Fruit fly (Drosophila melanogaster) whole organism, embryonic: ENCODE data around the gene CG33281.

Experiments used
- Blimp-1 ChIP-seq: fragments of 200-800 bp; sonication (Bioruptor generic); optimal IDR thresholded peaks from 3 replicates; lab custom pipeline; 2018; ENCODE audit warnings: missing biosample characterization, missing genetic modification characterization, mild to moderate bottlenecking, moderate library complexity, missing genetic modification reagents
- CG10979 ChIP-seq: fragments of 200-800 bp; sonication (Bioruptor generic); optimal IDR thresholded peaks from 2 replicates; lab custom pipeline; 2018; ENCODE audit warnings: missing biosample characterization, mild to moderate bottlenecking, missing genetic modification characterization, moderate library complexity
- CG11456 ChIP-seq: fragments of 200-800 bp; sonication (Bioruptor generic); IDR thresholded peaks from 3 replicates; pipeline ENCODE4 v1.3.6; 2022; ENCODE audit warnings: missing biosample characterization, missing genetic modification characterization
- CG14860 ChIP-seq: fragments of 200-800 bp; sonication (Bioruptor generic); IDR thresholded peaks from 3 replicates; pipeline ENCODE4 v1.3.6; 2022; ENCODE audit warnings: missing biosample characterization, missing genetic modification characterization; ENCODE audit not compliant: partially characterized antibody
- CG17361 ChIP-seq: fragments of 200-800 bp; sonication (Bioruptor generic); IDR thresholded peaks from 3 replicates; pipeline ENCODE4 v1.3.6; 2022; ENCODE audit warnings: missing biosample characterization, missing genetic modification characterization
- CG2202 ChIP-seq: fragments of 200-800 bp; sonication (Bioruptor generic); optimal IDR thresholded peaks from 2 replicates; lab custom pipeline; 2018; ENCODE audit warnings: missing biosample characterization, mild to moderate bottlenecking, missing genetic modification characterization
- CG2875 ChIP-seq: fragments of 200-800 bp; sonication (Bioruptor generic); optimal IDR thresholded peaks from 2 replicates; lab custom pipeline; 2017; ENCODE audit warnings: missing biosample characterization, mild to moderate bottlenecking, missing genetic modification characterization, missing genetic modification reagents
- CG32532 ChIP-seq: fragments of 200-800 bp; sonication (Bioruptor generic); IDR thresholded peaks from 2 replicates; pipeline ENCODE4 v1.3.6; 2022; ENCODE audit warnings: missing biosample characterization, missing genetic modification characterization
- CG3407 ChIP-seq: fragments of 200-800 bp; sonication (Bioruptor generic); optimal IDR thresholded peaks from 2 replicates; lab custom pipeline; 2018; ENCODE audit warnings: missing biosample characterization, mild to moderate bottlenecking, missing genetic modification characterization
- CG6254 ChIP-seq: fragments of 200-800 bp; sonication (Bioruptor generic); optimal IDR thresholded peaks from 3 replicates; lab custom pipeline; 2017; ENCODE audit warnings: mild to moderate bottlenecking, missing biosample characterization, missing genetic modification reagents, missing genetic modification characterization
- CG6683 ChIP-seq: fragments of 200-800 bp; sonication (Bioruptor generic); optimal IDR thresholded peaks from 2 replicates; lab custom pipeline; 2017; ENCODE audit warnings: missing biosample characterization, mild to moderate bottlenecking, missing genetic modification characterization, missing genetic modification reagents
- CG6689 ChIP-seq: fragments of 200-800 bp; sonication (Bioruptor generic); IDR thresholded peaks from 2 replicates; pipeline ENCODE4 v1.3.6; 2022; ENCODE audit warnings: missing biosample characterization, missing genetic modification characterization
- CG7987 ChIP-seq: fragments of 200-800 bp; sonication (Bioruptor generic); optimal IDR thresholded peaks from 2 replicates; lab custom pipeline; 2018; ENCODE audit warnings: missing biosample characterization, mild to moderate bottlenecking, missing genetic modification characterization, moderate library complexity
- CG8388 ChIP-seq: fragments of 200-800 bp; sonication (Bioruptor generic); optimal IDR thresholded peaks from 2 replicates; lab custom pipeline; 2019; ENCODE audit warnings: missing biosample characterization, mild to moderate bottlenecking, missing genetic modification characterization, moderate library complexity
- CG9932 ChIP-seq: fragments of 200-800 bp; sonication (Bioruptor generic); IDR thresholded peaks from 2 replicates; pipeline ENCODE4 v1.3.6; 2022; ENCODE audit warnings: missing biosample characterization, missing genetic modification characterization
- D19A ChIP-seq: fragments of 200-800 bp; optimal IDR thresholded peaks from 3 replicates; lab custom pipeline; 2019; ENCODE audit warnings: missing biosample characterization, mild to moderate bottlenecking, missing genetic modification characterization, moderate library complexity
- Drgx ChIP-seq: fragments of 200-800 bp; sonication (Bioruptor generic); IDR thresholded peaks from 2 replicates; pipeline ENCODE4 v1.3.6; 2022; ENCODE audit warnings: missing biosample characterization, missing genetic modification characterization
- E2f2 ChIP-seq: fragments of 200-800 bp; sonication (Bioruptor generic); IDR thresholded peaks from 2 replicates; pipeline ENCODE4 v1.3.6; 2022; ENCODE audit warnings: missing biosample characterization, missing genetic modification characterization
- Fer1 ChIP-seq: fragments of 200-800 bp; sonication (Bioruptor generic); optimal IDR thresholded peaks from 2 replicates; lab custom pipeline; 2017; ENCODE audit warnings: missing biosample characterization, mild to moderate bottlenecking, missing genetic modification characterization
- Hr78 ChIP-seq, 2 experiments: fragments of 200-800 bp in 1 of 2; fragments of >200 bp in 1 of 2; sonication (Bioruptor generic) in 1 of 2; optimal IDR thresholded peaks; 2 replicates each; lab custom pipeline; 2017 to 2019; ENCODE audit warnings: missing biosample characterization in 2 of 2, missing genetic modification characterization in 2 of 2, mild to moderate bottlenecking in 1 of 2, moderate library complexity in 1 of 2
- Jarid2 ChIP-seq: fragments of 200-800 bp; sonication (Bioruptor generic); optimal IDR thresholded peaks from 3 replicates; lab custom pipeline; 2017; ENCODE audit warnings: mild to moderate bottlenecking, missing biosample characterization, missing genetic modification reagents, missing genetic modification characterization
- NFAT ChIP-seq: fragments of 200-800 bp; sonication (Bioruptor generic); IDR thresholded peaks from 2 replicates; pipeline ENCODE4 v1.3.6; 2022; ENCODE audit warnings: missing biosample characterization, missing genetic modification characterization
- Neu2 ChIP-seq: fragments of 200-800 bp; sonication (Bioruptor generic); optimal IDR thresholded peaks from 3 replicates; lab custom pipeline; 2016; ENCODE audit warnings: missing biosample characterization, missing genetic modification characterization, borderline replicate concordance
- Nf-YB ChIP-seq: fragments of 200-800 bp; sonication (Bioruptor generic); optimal IDR thresholded peaks from 3 replicates; lab custom pipeline; 2019; ENCODE audit warnings: missing biosample characterization, mild to moderate bottlenecking, missing genetic modification characterization, moderate library complexity
- Ptx1 ChIP-seq: fragments of 200-800 bp; sonication (Bioruptor generic); IDR thresholded peaks from 2 replicates; pipeline ENCODE4 v1.3.6; 2022; ENCODE audit warnings: missing biosample characterization, missing genetic modification characterization
- YL-1 ChIP-seq: fragments of 200-800 bp; sonication (Bioruptor generic); optimal IDR thresholded peaks from 3 replicates; lab custom pipeline; 2017; ENCODE audit warnings: missing biosample characterization, mild to moderate bottlenecking, missing genetic modification characterization
- aop ChIP-seq: fragments of 200-800 bp; sonication (Bioruptor generic); IDR thresholded peaks from 2 replicates; pipeline ENCODE4 v1.3.6; 2022; ENCODE audit warnings: missing biosample characterization, missing genetic modification characterization
- az2 ChIP-seq: fragments of 200-800 bp; sonication (Bioruptor generic); optimal IDR thresholded peaks from 3 replicates; lab custom pipeline; 2016; ENCODE audit warnings: missing biosample characterization, missing genetic modification characterization
- bbx ChIP-seq: fragments of 200-800 bp; sonication (Bioruptor generic); IDR thresholded peaks from 2 replicates; pipeline ENCODE4 v1.3.6; 2022; ENCODE audit warnings: missing biosample characterization, missing genetic modification characterization; ENCODE audit not compliant: partially characterized antibody
- bcd ChIP-seq: fragments of 200-800 bp; sonication (Bioruptor generic); optimal IDR thresholded peaks from 2 replicates; lab custom pipeline; 2017; ENCODE audit warnings: missing biosample characterization, mild to moderate bottlenecking, missing genetic modification characterization
- chm ChIP-seq: fragments of 200-800 bp; sonication (Bioruptor generic); IDR thresholded peaks from 2 replicates; pipeline ENCODE4 v1.3.6; 2022; ENCODE audit warnings: missing biosample characterization, missing genetic modification characterization
- ci ChIP-seq: fragments of 200-800 bp; sonication (Bioruptor generic); IDR thresholded peaks from 3 replicates; pipeline ENCODE4 v1.3.6; 2022; ENCODE audit warnings: missing biosample characterization, missing genetic modification characterization
- crol ChIP-seq: fragments of 200-800 bp; sonication (Bioruptor generic); IDR thresholded peaks from 2 replicates; pipeline ENCODE4 v1.3.6; 2022; ENCODE audit warnings: missing biosample characterization, missing genetic modification characterization
- cwo ChIP-seq: fragments of 200-800 bp; sonication (Bioruptor generic); optimal IDR thresholded peaks from 3 replicates; lab custom pipeline; 2017; ENCODE audit warnings: missing biosample characterization, missing genetic modification characterization, mild to moderate bottlenecking, moderate library complexity, missing genetic modification reagents
- dati ChIP-seq: fragments of 200-800 bp; sonication (Bioruptor generic); IDR thresholded peaks from 2 replicates; pipeline ENCODE4 v1.3.6; 2022; ENCODE audit warnings: missing biosample characterization, missing genetic modification characterization
- dpn ChIP-seq, 2 experiments: fragments of 200-800 bp; sonication (Bioruptor generic); optimal IDR thresholded peaks; 3 replicates each; lab custom pipeline; 2016; ENCODE audit warnings: missing biosample characterization in 2 of 2, missing genetic modification characterization in 2 of 2
- esg ChIP-seq: fragments of 200-800 bp; sonication (Bioruptor generic); conservative IDR thresholded peaks from 2 replicates; pipeline ENCODE4 v1.3.6; 2022; ENCODE audit warnings: missing biosample characterization, missing genetic modification characterization
- gem ChIP-seq: fragments of 200-800 bp; sonication (Bioruptor generic); optimal IDR thresholded peaks from 2 replicates; lab custom pipeline; 2019; ENCODE audit warnings: missing biosample characterization, mild to moderate bottlenecking, missing genetic modification characterization, moderate library complexity
- kni ChIP-seq: fragments of 200-800 bp; sonication (Bioruptor generic); optimal IDR thresholded peaks from 3 replicates; lab custom pipeline; 2017; ENCODE audit warnings: mild to moderate bottlenecking, missing biosample characterization, missing genetic modification reagents, missing genetic modification characterization
- lbe ChIP-seq: fragments of 200-800 bp; sonication (Bioruptor generic); optimal IDR thresholded peaks from 2 replicates; lab custom pipeline; 2016; ENCODE audit warnings: missing biosample characterization, mild to moderate bottlenecking, missing genetic modification characterization
- lola ChIP-seq, 3 experiments: fragments of >200 bp in 2 of 3; fragments of 200-800 bp in 1 of 3; sonication (Bioruptor generic) in 1 of 3; optimal IDR thresholded peaks; 2 replicates each; lab custom pipeline; 2017 to 2019; ENCODE audit warnings: missing biosample characterization in 3 of 3, missing genetic modification characterization in 3 of 3, mild to moderate bottlenecking in 1 of 3, moderate library complexity in 1 of 3
- maf-S ChIP-seq: fragments of 200-800 bp; sonication (Bioruptor generic); optimal IDR thresholded peaks from 2 replicates; lab custom pipeline; 2016; ENCODE audit warnings: missing biosample characterization, missing genetic modification characterization
- nom ChIP-seq: fragments of 200-800 bp; sonication (Bioruptor generic); optimal IDR thresholded peaks from 2 replicates; lab custom pipeline; 2017; ENCODE audit warnings: missing biosample characterization, missing genetic modification characterization, mild to moderate bottlenecking, moderate library complexity, missing genetic modification reagents
- repo ChIP-seq: fragments of 200-800 bp; sonication (Bioruptor generic); optimal IDR thresholded peaks from 2 replicates; lab custom pipeline; 2016; ENCODE audit warnings: missing biosample characterization, missing genetic modification characterization
- seq ChIP-seq: fragments of 200-800 bp; sonication (Bioruptor generic); IDR thresholded peaks from 2 replicates; pipeline ENCODE4 v1.3.6; 2022; ENCODE audit warnings: missing biosample characterization, missing genetic modification characterization
- z ChIP-seq: fragments of 200-800 bp; sonication (Bioruptor generic); IDR thresholded peaks from 3 replicates; pipeline ENCODE4 v1.3.6; 2022; ENCODE audit warnings: missing biosample characterization, missing genetic modification characterization
- zen2 ChIP-seq: fragments of 200-800 bp; sonication (Bioruptor generic); IDR thresholded peaks from 3 replicates; pipeline ENCODE4 v1.3.6; 2022; ENCODE audit warnings: missing biosample characterization, missing genetic modification characterization; ENCODE audit not compliant: partially characterized antibody

CG33281 gene

DNA sequence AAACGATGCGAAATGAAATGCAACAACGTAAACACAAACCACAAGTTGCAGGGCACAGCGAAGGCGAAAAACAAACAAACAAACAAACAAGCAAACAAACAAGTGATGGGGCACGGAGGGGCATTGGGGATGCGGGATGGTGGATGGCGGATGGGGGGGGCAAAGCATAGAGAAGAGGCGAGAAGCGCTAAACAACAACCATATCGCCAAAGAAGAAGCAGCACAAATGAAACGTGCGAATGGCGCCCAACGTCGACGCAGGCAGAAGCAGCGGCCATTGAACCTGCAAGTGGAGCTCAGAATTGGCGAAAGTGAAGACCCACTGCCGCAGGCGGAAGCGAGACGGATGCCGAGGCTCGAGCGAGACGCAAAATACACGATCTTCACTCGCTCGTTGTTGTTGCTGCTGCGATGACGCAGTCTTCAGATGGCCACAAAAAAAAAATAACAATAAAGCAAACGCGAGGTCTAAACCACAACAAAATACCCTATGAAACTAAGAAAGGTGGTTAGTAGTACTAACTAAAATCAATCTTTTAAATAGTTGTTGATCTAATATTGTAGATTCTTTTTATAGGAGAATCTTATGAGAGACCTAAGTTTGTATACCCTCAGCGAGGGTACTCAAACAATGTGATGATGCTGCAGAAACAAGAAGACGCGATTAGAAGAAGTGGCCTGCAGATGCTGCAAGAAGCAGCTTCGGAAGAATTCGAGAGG is 21.9 kb downstream of the CG33281 start (continued):
- TF ChIP-seq nom (GFP tag; lab: Kevin White, UChicago) (peak; percentile 8), az2 (GFP tag; lab: Kevin White, UChicago) (peak; percentile 14), CG6689 (GFP tag; lab: Robert Waterston, UW) (0 out of 2 replicates have a peak, but pooled peaks have one; percentile 21), esg (GFP tag; lab: Robert Waterston, UW) (no peak), CG6254 (GFP tag; lab: Kevin White, UChicago) (no peak), CG7987 (no peak), YL-1 (GFP tag; lab: Kevin White, UChicago) (no peak), cwo (GFP tag; lab: Kevin White, UChicago) (peak; percentile 52), bcd (no peak), kni (GFP tag; lab: Kevin White, UChicago) (peak; percentile 3), crol (GFP tag; lab: Robert Waterston, UW) (peak; percentile 95), lola (GFP tag; optimal IDR thresholded peaks at IDR 0.05; lab: Kevin White, UChicago) (peak in 1 of 3 experiments; percentile 14), CG14860 (no peak), Ptx1 (GFP tag; lab: Robert Waterston, UW) (no peak), chm (GFP tag; lab: Robert Waterston, UW) (peak; percentile 24; the same call in 1 of the 2 replicates), z (no peak), ci (GFP tag; lab: Robert Waterston, UW) (peak; percentile 60; the same call in 1 of the 3 replicates), bbx (GFP tag; lab: Robert Waterston, UW) (no peak), Nf-YB (no peak), CG6683 (GFP tag; lab: Kevin White, UChicago) (no peak), CG17361 (0 out of 3 replicates have a peak, but pooled peaks have one; percentile 13), CG3407 (GFP tag; lab: Kevin White, UChicago) (peak; percentile 11), repo (GFP tag; lab: Kevin White, UChicago) (no peak), zen2 (GFP tag; lab: Robert Waterston, UW) (no peak), Drgx (peak; percentile 80), Jarid2 (GFP tag; lab: Kevin White, UChicago) (no peak), E2f2 (no peak), CG8388 (GFP tag; lab: Kevin White, UChicago) (no peak), aop (GFP tag; lab: Robert Waterston, UW) (no peak), dpn (GFP tag; optimal IDR thresholded peaks at IDR 0.05; lab: Kevin White, UChicago) (peak in 1 of 2 experiments; percentile 13), CG2202 (tag; lab: Kevin White, UChicago) (peak; percentile 7), lbe (GFP tag; lab: Kevin White, UChicago) (peak; percentile 90), CG32532 (GFP tag; lab: Robert Waterston, UW) (0 out of 2 replicates have a peak, but pooled peaks have one; percentile 21), CG11456 (GFP tag; lab: Robert Waterston, UW) (0 out of 3 replicates have a peak, but pooled peaks have one; percentile 5), dati (GFP tag; lab: Robert Waterston, UW) (no peak), CG9932 (GFP tag; lab: Robert Waterston, UW) (no peak), gem (tag; lab: Kevin White, UChicago) (peak; percentile 11), NFAT (no peak), Hr78 (GFP tag; optimal IDR thresholded peaks at IDR 0.05; lab: Kevin White, UChicago) (no peak), CG10979 (tag; lab: Kevin White, UChicago) (peak; percentile 15), D19A (tag; lab: Kevin White, UChicago) (peak; percentile 69), Fer1 (GFP tag; lab: Kevin White, UChicago) (no peak), CG2875 (GFP tag; lab: Kevin White, UChicago) (peak; percentile 13), maf-S (GFP tag; lab: Kevin White, UChicago) (no peak), seq (GFP tag; lab: Robert Waterston, UW) (no peak), Neu2 (no peak), Blimp-1 (GFP tag; lab: Kevin White, UChicago) (peak; percentile 81)
